Fruit fly (Drosophila melanogaster): ENCODE measurements around the gene CG34447.

Gene CG34447

dm6 chr2L:2419913-2420312 lies at the start of gene CG34447:
Gene CG34447 (minus strand): TSS chr2L:2420013.
- peak; percentile 8 for TF ChIP-seq Blimp-1 (GFP tag; optimal IDR thresholded peaks at IDR 0.05)
- TF ChIP-seq ara (GFP tag; IDR thresholded peaks at IDR 0.05): no peak
- no peak for TF ChIP-seq ham (GFP tag; IDR thresholded peaks at IDR 0.05)
- TF ChIP-seq dmrt99B (tag; optimal IDR thresholded peaks at IDR 0.05): no peak
- no peak for TF ChIP-seq CG8478 (optimal IDR thresholded peaks at IDR 0.05)

dm6 chr2L:2467722-2468372 lies 48.0 kb upstream of the CG34447 start:
- TF ChIP-seq CG10543 (GFP tag; optimal IDR thresholded peaks at IDR 0.05): no peak
- peak; percentile 63 for TF ChIP-seq CG11504 (tag; optimal IDR thresholded peaks at IDR 0.05)
- peak; percentile 45; the same call in 1 of the 2 replicates for TF ChIP-seq CG6689 (GFP tag; IDR thresholded peaks at IDR 0.05)
- TF ChIP-seq cwo (GFP tag; optimal IDR thresholded peaks at IDR 0.05): no peak
- no peak for TF ChIP-seq Hr78 (GFP tag; optimal IDR thresholded peaks at IDR 0.05)
- TF ChIP-seq CG31441 (GFP tag; IDR thresholded peaks at IDR 0.05): 0 out of 2 replicates have a peak, but pooled peaks have one; percentile 19
- no peak for TF ChIP-seq vfl (GFP tag; optimal IDR thresholded peaks at IDR 0.05)
- TF ChIP-seq Hmx (GFP tag; optimal IDR thresholded peaks at IDR 0.05): no peak
- TF ChIP-seq row (GFP tag; IDR thresholded peaks at IDR 0.05): peak; percentile 63
- TF ChIP-seq vvl (GFP tag; IDR thresholded peaks at IDR 0.05): peak; percentile 14; the same call in 1 of the 2 replicates
- peak; percentile 42 for TF ChIP-seq Ets65A (GFP tag)
- no peak for TF ChIP-seq repo (GFP tag; optimal IDR thresholded peaks at IDR 0.05)
- TF ChIP-seq CG12104 (GFP tag; optimal IDR thresholded peaks at IDR 0.05): no peak
- peak; percentile 39 for TF ChIP-seq CG13296 (GFP tag; optimal IDR thresholded peaks at IDR 0.05)
- TF ChIP-seq Dbx (GFP tag; IDR thresholded peaks at IDR 0.05): peak; percentile 50; the same call in 1 of the 3 replicates
- peak; percentile 31 for TF ChIP-seq CG9817 (tag; optimal IDR thresholded peaks at IDR 0.05)
- TF ChIP-seq Med (GFP tag): peak; percentile 32
- peak; percentile 26 for TF ChIP-seq bcd (GFP tag; optimal IDR thresholded peaks at IDR 0.05)
- TF ChIP-seq gsb (GFP tag; IDR thresholded peaks at IDR 0.05): no peak
- 0 out of 2 replicates have a peak, but pooled peaks have one; percentile 11 for TF ChIP-seq Adf1 (GFP tag; IDR thresholded peaks at IDR 0.05)
- TF ChIP-seq CG9437 (GFP tag; optimal IDR thresholded peaks at IDR 0.05): no peak
- no peak for TF ChIP-seq trem (tag; optimal IDR thresholded peaks at IDR 0.05)
- peak; percentile 43 for TF ChIP-seq Sox102F (GFP tag; optimal IDR thresholded peaks at IDR 0.05)
- TF ChIP-seq CG12391 (tag; optimal IDR thresholded peaks at IDR 0.05): peak; percentile 31
- TF ChIP-seq seq (GFP tag; IDR thresholded peaks at IDR 0.05): 0 out of 2 replicates have a peak, but pooled peaks have one; percentile 25
- peak; percentile 26; the same call in 1 of the 3 replicates for TF ChIP-seq otp (GFP tag; IDR thresholded peaks at IDR 0.05)
- TF ChIP-seq CG7839 (tag; optimal IDR thresholded peaks at IDR 0.05): peak; percentile 54
- TF ChIP-seq lilli (GFP tag; optimal IDR thresholded peaks at IDR 0.05): no peak
- no peak for TF ChIP-seq az2 (GFP tag; optimal IDR thresholded peaks at IDR 0.05)
- peak; percentile 40 for TF ChIP-seq CG3847 (GFP tag; IDR thresholded peaks at IDR 0.05)
- peak; percentile 36 for TF ChIP-seq CoRest (tag; optimal IDR thresholded peaks at IDR 0.05)
- TF ChIP-seq Hmr (GFP tag; optimal IDR thresholded peaks at IDR 0.05): peak; percentile 27
- peak; percentile 61 for TF ChIP-seq CG13894 (tag; optimal IDR thresholded peaks at IDR 0.05)
- TF ChIP-seq Dfd (GFP tag; optimal IDR thresholded peaks at IDR 0.05): no peak
- TF ChIP-seq CG17385 (GFP tag; optimal IDR thresholded peaks at IDR 0.05): peak; percentile 16
- TF ChIP-seq inv (GFP tag; IDR thresholded peaks at IDR 0.05; ENCODE audit: partially characterized antibody): no peak
- TF ChIP-seq Gug (GFP tag; IDR thresholded peaks at IDR 0.05): peak; percentile 36; the same call in 1 of the 4 replicates
- peak; percentile 59 for TF ChIP-seq HLH3B (GFP tag; IDR thresholded peaks at IDR 0.05)
- TF ChIP-seq ken (GFP tag; IDR thresholded peaks at IDR 0.05): 0 out of 3 replicates have a peak, but pooled peaks have one; percentile 12
- no peak for TF ChIP-seq org-1 (GFP tag; optimal IDR thresholded peaks at IDR 0.05)
- peak; percentile 45 for TF ChIP-seq grau (tag; optimal IDR thresholded peaks at IDR 0.05)
- TF ChIP-seq CG32772 (GFP tag; IDR thresholded peaks at IDR 0.05): peak; percentile 62
- peak; percentile 38; the same call in 1 of the 2 replicates for TF ChIP-seq al (GFP tag; IDR thresholded peaks at IDR 0.05)

All from whole organism, embryonic.